Worm (Caenorhabditis elegans) whole organism, mixed stage, embryonic: ENCODE data around the gene spp-19.

Experiments
- cnd-1 ChIP-seq: fragments of 200-800 bp; sonication (Bioruptor generic); optimal IDR thresholded peaks from 2 replicates; lab custom pipeline; 2018; ENCODE audit warnings: mild to moderate bottlenecking, missing genetic modification characterization, missing compliant biosample characterization
- ham-2 ChIP-seq: fragments of 200-800 bp; sonication (Bioruptor generic); optimal IDR thresholded peaks from 2 replicates; lab custom pipeline; 2018; ENCODE audit warnings: mild to moderate bottlenecking, missing genetic modification characterization, missing compliant biosample characterization
- lin-13 ChIP-seq: fragments of 150-350 bp; optimal IDR thresholded peaks from 2 replicates; lab custom pipeline; 2014; ENCODE audit warnings: missing biosample characterization, missing genetic modification characterization
- mab-5 ChIP-seq: fragments of 150-350 bp; optimal IDR thresholded peaks from 2 replicates; lab custom pipeline; 2014; ENCODE audit warnings: missing biosample characterization, missing genetic modification characterization
- mep-1 ChIP-seq: fragments of 150-350 bp; optimal IDR thresholded peaks from 2 replicates; lab custom pipeline; 2017; ENCODE audit warnings: missing biosample characterization, missing genetic modification reagents, missing genetic modification characterization, inconsistent platforms
- nhr-2 ChIP-seq: fragments of 150-350 bp; optimal IDR thresholded peaks from 2 replicates; lab custom pipeline; 2014; ENCODE audit warnings: missing biosample characterization, missing genetic modification characterization
- tbx-8 ChIP-seq: fragments of 200-800 bp; sonication (Bioruptor generic); optimal IDR thresholded peaks from 2 replicates; lab custom pipeline; 2018; ENCODE audit warnings: mild to moderate bottlenecking, missing genetic modification characterization, moderate library complexity, missing compliant biosample characterization
- ztf-11 ChIP-seq: fragments of 150-350 bp; optimal IDR thresholded peaks from 2 replicates; lab custom pipeline; 2014; ENCODE audit warnings: missing biosample characterization, missing genetic modification characterization

- TF ChIP-seq mab-5 = no peak
- TF ChIP-seq tbx-8 = no peak
- TF ChIP-seq nhr-2 = no peak
- no peak for TF ChIP-seq mep-1 (tag; lab: Kevin White, UChicago)
- TF ChIP-seq ham-2 (GFP tag; lab: Kevin White, UChicago) = no peak
- TF ChIP-seq lin-13 = no peak
- TF ChIP-seq ztf-11 (tag; lab: Kevin White, UChicago) = no peak
- no peak for TF ChIP-seq cnd-1
These were observed 3.4 kb downstream of the spp-19 start, which contains the start of gene spp-20 for ce11 chrV:6558103-6558502.
